Worm (Caenorhabditis elegans) whole organism, L1 larva: Measurements from ENCODE around the gene clec-24.
A peak's percentile ranks its signal among the peaks of the same experiment; 100 is the strongest.

Experiments used
- C04F5.9 ChIP-seq: sonication (generic microtip); optimal IDR thresholded peaks from 2 replicates; lab custom pipeline; 2016; ENCODE audit warnings: missing genetic modification characterization, missing compliant biosample characterization
- F16B12.6 ChIP-seq: fragments of 150-350 bp; optimal IDR thresholded peaks from 2 replicates; lab custom pipeline; 2014; ENCODE audit warnings: missing biosample characterization, missing genetic modification characterization
- Y116A8C.19 ChIP-seq: sonication (generic microtip); optimal IDR thresholded peaks from 2 replicates; lab custom pipeline; 2016; ENCODE audit warnings: missing compliant biosample characterization, missing genetic modification characterization, borderline replicate concordance
- alr-1 ChIP-seq: fragments of 200-800 bp; sonication (Bioruptor generic); optimal IDR thresholded peaks from 2 replicates; lab custom pipeline; 2018; ENCODE audit warnings: borderline replicate concordance, mild to moderate bottlenecking, missing genetic modification characterization, missing compliant biosample characterization
- ceh-82 ChIP-seq, 3 experiments: fragments of 150-350 bp in 1 of 3; sonication (generic microtip) in 2 of 3; optimal IDR thresholded peaks; 2 replicates each; lab custom pipeline; 2014 to 2017; ENCODE audit warnings: missing biosample characterization in 3 of 3, missing genetic modification characterization in 3 of 3
- ceh-88 ChIP-seq: fragments of 200-800 bp; sonication (Bioruptor generic); IDR thresholded peaks from 2 replicates; pipeline ENCODE4 v1.3.6; 2022; ENCODE audit warnings: missing genetic modification characterization, missing compliant biosample characterization
- ceh-90 ChIP-seq: sonication (generic microtip); optimal IDR thresholded peaks from 2 replicates; lab custom pipeline; 2016; ENCODE audit warnings: missing genetic modification characterization, missing compliant biosample characterization
- dsc-1 ChIP-seq: sonication (generic microtip); optimal IDR thresholded peaks from 2 replicates; lab custom pipeline; 2016; ENCODE audit warnings: mild to moderate bottlenecking, missing genetic modification characterization, missing compliant biosample characterization
- efl-1 ChIP-seq, 4 experiments: fragments of 150-350 bp; optimal IDR thresholded peaks in 3 of 4; peaks in 1 of 4; 1 replicate in 1 of 4; 2 replicates in 3 of 4; lab custom pipeline; 2014; ENCODE audit warnings: missing biosample characterization in 2 of 4, missing genetic modification characterization in 2 of 4, missing genetic modification reagents in 2 of 4
- elt-2 ChIP-seq: sonication (generic microtip); optimal IDR thresholded peaks from 2 replicates; lab custom pipeline; 2016; ENCODE audit warnings: missing genetic modification characterization, mild to moderate bottlenecking, inconsistent platforms, missing compliant biosample characterization, missing genetic modification reagents
- fkh-8 ChIP-seq: sonication (generic microtip); optimal IDR thresholded peaks from 2 replicates; lab custom pipeline; 2016; ENCODE audit warnings: mild to moderate bottlenecking, missing genetic modification characterization, missing compliant biosample characterization
- fos-1 ChIP-seq: fragments of 150-350 bp; optimal IDR thresholded peaks from 2 replicates; lab custom pipeline; 2014; ENCODE audit warnings: missing biosample characterization, missing genetic modification characterization
- grh-1 ChIP-seq: fragments of 200-800 bp; sonication (Bioruptor generic); IDR thresholded peaks from 2 replicates; pipeline ENCODE4 v1.3.6; 2022; ENCODE audit warnings: missing genetic modification reagents, missing genetic modification characterization, missing compliant biosample characterization
- hlh-17 ChIP-seq: fragments of 200-800 bp; sonication (Bioruptor generic); optimal IDR thresholded peaks from 2 replicates; lab custom pipeline; 2018; ENCODE audit warnings: missing genetic modification characterization, mild to moderate bottlenecking, missing compliant biosample characterization, moderate library complexity, borderline replicate concordance
- hpl-2 ChIP-seq: fragments of 150-350 bp; optimal IDR thresholded peaks from 2 replicates; lab custom pipeline; 2014; ENCODE audit warnings: missing biosample characterization, missing genetic modification reagents, missing genetic modification characterization
- isw-1 ChIP-seq: fragments of 200-800 bp; sonication (Bioruptor generic); IDR thresholded peaks from 2 replicates; pipeline ENCODE4 v1.3.6; 2022; ENCODE audit warnings: missing genetic modification characterization, missing compliant biosample characterization
- lin-13 ChIP-seq: fragments of 150-350 bp; optimal IDR thresholded peaks from 2 replicates; lab custom pipeline; 2014; ENCODE audit warnings: missing biosample characterization, missing genetic modification reagents, missing genetic modification characterization
- lin-14 ChIP-seq: fragments of 200-800 bp; sonication (Bioruptor generic); optimal IDR thresholded peaks from 2 replicates; lab custom pipeline; 2018; ENCODE audit warnings: mild to moderate bottlenecking, missing genetic modification characterization, moderate library complexity, missing compliant biosample characterization
- lin-35 ChIP-seq, 2 experiments: fragments of 150-350 bp; optimal IDR thresholded peaks; 2 replicates each; lab custom pipeline; 2014; ENCODE audit warnings: missing biosample characterization in 2 of 2, missing genetic modification characterization in 2 of 2, missing genetic modification reagents in 2 of 2
- mdl-1 ChIP-seq, 2 experiments: fragments of 150-350 bp; optimal IDR thresholded peaks; 2 replicates each; lab custom pipeline; 2014 to 2017; ENCODE audit warnings: missing biosample characterization in 2 of 2, missing genetic modification characterization in 2 of 2, inconsistent platforms in 1 of 2
- mef-2 ChIP-seq: fragments of 150-350 bp; optimal IDR thresholded peaks from 2 replicates; lab custom pipeline; 2014; ENCODE audit warnings: missing biosample characterization, missing genetic modification characterization
- mep-1 ChIP-seq: fragments of 150-350 bp; optimal IDR thresholded peaks from 2 replicates; lab custom pipeline; 2014; ENCODE audit warnings: missing biosample characterization, missing genetic modification characterization
- nhr-11 ChIP-seq: fragments of 150-350 bp; optimal IDR thresholded peaks from 2 replicates; lab custom pipeline; 2014; ENCODE audit warnings: missing biosample characterization, missing genetic modification characterization
- nhr-19 ChIP-seq: fragments of 200-800 bp; sonication (Bioruptor generic); conservative IDR thresholded peaks from 2 replicates; pipeline ENCODE4 v1.3.6; 2022; ENCODE audit warnings: missing genetic modification characterization, missing compliant biosample characterization
- nhr-20 ChIP-seq: sonication (generic microtip); optimal IDR thresholded peaks from 2 replicates; lab custom pipeline; 2016; ENCODE audit warnings: mild to moderate bottlenecking, missing genetic modification characterization, missing compliant biosample characterization
- nhr-28 ChIP-seq: fragments of 150-350 bp; optimal IDR thresholded peaks from 2 replicates; lab custom pipeline; 2014; ENCODE audit warnings: missing biosample characterization, missing genetic modification characterization
- nhr-47 ChIP-seq: sonication (generic microtip); optimal IDR thresholded peaks from 2 replicates; lab custom pipeline; 2016; ENCODE audit warnings: mild to moderate bottlenecking, missing genetic modification characterization, moderate library complexity, missing compliant biosample characterization
- nhr-85 ChIP-seq: sonication (generic microtip); peaks from one replicate; lab custom pipeline; 2016; ENCODE audit warnings: missing genetic modification characterization, inconsistent platforms, missing compliant biosample characterization
- pag-3 ChIP-seq: sonication (generic microtip); optimal IDR thresholded peaks from 2 replicates; lab custom pipeline; 2017; ENCODE audit warnings: missing genetic modification characterization, mild to moderate bottlenecking, missing compliant biosample characterization, antibody characterized with exemption, borderline replicate concordance; ENCODE audit not compliant: insufficient read depth
- pax-3 ChIP-seq: fragments of 200-800 bp; sonication (Bioruptor generic); optimal IDR thresholded peaks from 2 replicates; lab custom pipeline; 2018; ENCODE audit warnings: mild to moderate bottlenecking, missing genetic modification characterization, moderate library complexity, missing compliant biosample characterization
- rnt-1 ChIP-seq: sonication (generic microtip); optimal IDR thresholded peaks from 2 replicates; lab custom pipeline; 2016; ENCODE audit warnings: mild to moderate bottlenecking, missing genetic modification characterization, moderate library complexity, missing compliant biosample characterization
- skn-1 ChIP-seq: fragments of 150-350 bp; optimal IDR thresholded peaks from 2 replicates; lab custom pipeline; 2014; ENCODE audit warnings: missing biosample characterization, missing genetic modification characterization
- sup-37 ChIP-seq: fragments of 200-800 bp; sonication (Bioruptor generic); optimal IDR thresholded peaks from 2 replicates; lab custom pipeline; 2018; ENCODE audit warnings: mild to moderate bottlenecking, missing genetic modification characterization, missing compliant biosample characterization
- tbx-2 ChIP-seq: sonication (generic microtip); optimal IDR thresholded peaks from 2 replicates; lab custom pipeline; 2016; ENCODE audit warnings: missing genetic modification characterization, missing compliant biosample characterization
- tlp-1 ChIP-seq: fragments of 150-350 bp; optimal IDR thresholded peaks from 2 replicates; lab custom pipeline; 2014; ENCODE audit warnings: missing biosample characterization, missing genetic modification characterization
- unc-30 ChIP-seq: sonication (generic microtip); optimal IDR thresholded peaks from 2 replicates; lab custom pipeline; 2017; ENCODE audit warnings: missing biosample characterization, missing genetic modification characterization
- unc-62 ChIP-seq: fragments of 150-350 bp; optimal IDR thresholded peaks from 2 replicates; lab custom pipeline; 2014; ENCODE audit warnings: missing biosample characterization, missing genetic modification reagents, missing genetic modification characterization
- unc-86 ChIP-seq: sonication (generic microtip); optimal IDR thresholded peaks from 2 replicates; lab custom pipeline; 2016; ENCODE audit warnings: missing genetic modification characterization, missing compliant biosample characterization
- vab-15 ChIP-seq: sonication (generic microtip); optimal IDR thresholded peaks from 2 replicates; lab custom pipeline; 2017; ENCODE audit warnings: missing genotype, mild to moderate bottlenecking, missing genetic modification characterization, missing compliant biosample characterization
- zag-1 ChIP-seq: fragments of 150-350 bp; optimal IDR thresholded peaks from 2 replicates; lab custom pipeline; 2014; ENCODE audit warnings: missing biosample characterization, missing genetic modification characterization

The clec-24 gene

ce11 chrV:16899355-16899754, 37.5 kb downstream of the clec-24 start, which contains the start of gene fbxa-45:
fbxa-45 (minus strand) TSS chrV:16899455.
- TF ChIP-seq vab-15 (tag; lab: Kevin White, UChicago) (no peak), hpl-2 (GFP tag; lab: Kevin White, UChicago) (no peak), nhr-20 (no peak)

ce11 chrV:16902726-16903125, 40.9 kb downstream of the clec-24 start, which contains the start of gene srd-68:
srd-68 (minus strand) TSS chrV:16902826.
- TF ChIP-seq unc-86 (tag; lab: Kevin White, UChicago) (no peak), ceh-88 (no peak), nhr-28 (tag; lab: Kevin White, UChicago) (no peak), sup-37 (no peak), grh-1 (no peak), skn-1 (tag; lab: Kevin White, UChicago) (no peak), elt-2 (tag; lab: Kevin White, UChicago) (no peak), isw-1 (GFP tag; lab: Robert Waterston, UW) (no peak), nhr-85 (tag; lab: Kevin White, UChicago) (no peak), pax-3 (no peak), unc-30 (tag; lab: Kevin White, UChicago) (no peak), alr-1 (no peak), lin-14 (GFP tag; lab: Kevin White, UChicago) (no peak), pag-3 (no peak), ceh-82 (tag; optimal IDR thresholded peaks at IDR 0.05; lab: Kevin White, UChicago) (no peak), nhr-47 (no peak)

- TF ChIP-seq tbx-2: no peak
- TF ChIP-seq nhr-47: no peak
- TF ChIP-seq pax-3: no peak
- no peak for TF ChIP-seq F16B12.6 (tag; lab: Kevin White, UChicago)
- TF ChIP-seq ceh-90 (tag; lab: Kevin White, UChicago): no peak
- TF ChIP-seq tlp-1: no peak
- TF ChIP-seq mep-1 (tag; lab: Kevin White, UChicago): no peak
Observed at ce11 chrV:16904612-16905011, 42.8 kb downstream of the clec-24 start, which contains the start of gene nhr-262. nhr-262 (plus strand) TSS chrV:16904912.

- TF ChIP-seq pag-3: no peak
- no peak for TF ChIP-seq fos-1
- TF ChIP-seq efl-1 (optimal IDR thresholded peaks at IDR 0.05; lab: Kevin White, UChicago): no peak
- peak in 1 of 2 experiments; percentile 28 for TF ChIP-seq efl-1 (GFP tag; optimal IDR thresholded peaks at IDR 0.05 in 1 of 2; lab: Kevin White, UChicago)
Observed at ce11 chrV:16909871-16910270, 48.1 kb downstream of the clec-24 start, which contains the start of gene F09C6.16. F09C6.16 (minus strand) TSS chrV:16909971.

ce11 chrV:16910864-16911263, 49.1 kb downstream of the clec-24 start:
- TF ChIP-seq lin-35 (GFP tag; optimal IDR thresholded peaks at IDR 0.05; lab: Kevin White, UChicago) (peak in 1 of 2 experiments; percentile 48), Y116A8C.19 (tag; lab: Kevin White, UChicago) (no peak), mep-1 (tag; lab: Kevin White, UChicago) (peak; percentile 19), nhr-19 (GFP tag; lab: Robert Waterston, UW) (no peak), elt-2 (tag; lab: Kevin White, UChicago) (peak; percentile 56), grh-1 (no peak), nhr-20 (peak; percentile 8), mef-2 (tag; lab: Kevin White, UChicago) (no peak), hlh-17 (GFP tag; lab: Kevin White, UChicago) (no peak), pax-3 (no peak), rnt-1 (no peak), dsc-1 (tag; lab: Kevin White, UChicago) (no peak), skn-1 (tag; lab: Kevin White, UChicago) (peak; percentile 18), C04F5.9 (tag; lab: Kevin White, UChicago) (no peak), mdl-1 (tag; optimal IDR thresholded peaks at IDR 0.05; lab: Kevin White, UChicago) (no peak), nhr-11 (no peak), lin-14 (GFP tag; lab: Kevin White, UChicago) (peak; percentile 55), F16B12.6 (tag; lab: Kevin White, UChicago) (no peak), zag-1 (no peak), fos-1 (no peak), nhr-85 (tag; lab: Kevin White, UChicago) (no peak), lin-13 (GFP tag; lab: Kevin White, UChicago) (no peak), fkh-8 (peak; percentile 3), unc-62 (GFP tag; lab: Kevin White, UChicago) (no peak)
